Worm (Caenorhabditis elegans) whole organism, midembryonic: ENCODE data around the gene T13F3.8.

ENCODE experiments used
- T22C8.4 ChIP-seq: fragments of 200-800 bp; sonication (Bioruptor generic); IDR thresholded peaks from 2 replicates; pipeline ENCODE4 v1.3.6; 2022; ENCODE audit warnings: missing genetic modification characterization, missing compliant biosample characterization
- cog-1 ChIP-seq: sonication (generic microtip); optimal IDR thresholded peaks from 2 replicates; lab custom pipeline; 2016; ENCODE audit warnings: missing genetic modification characterization, missing compliant biosample characterization
- flt-1 ChIP-seq: fragments of 200-800 bp; sonication (Bioruptor generic); IDR thresholded peaks from 2 replicates; pipeline ENCODE4 v1.3.6; 2022; ENCODE audit warnings: missing genetic modification characterization, missing compliant biosample characterization
- klf-2 ChIP-seq: fragments of 200-800 bp; sonication (Bioruptor generic); conservative IDR thresholded peaks from 2 replicates; pipeline ENCODE4 v1.3.6; 2022; ENCODE audit warnings: missing genetic modification reagents, missing genetic modification characterization, missing compliant biosample characterization
- med-1 ChIP-seq: sonication (generic microtip); optimal IDR thresholded peaks from 2 replicates; lab custom pipeline; 2017; ENCODE audit warnings: missing genetic modification characterization, mild to moderate bottlenecking, missing compliant biosample characterization, antibody characterized with exemption, missing genetic modification reagents; ENCODE audit not compliant: insufficient read depth
- ref-1 ChIP-seq: fragments of 200-800 bp; sonication (Bioruptor generic); conservative IDR thresholded peaks from 2 replicates; pipeline ENCODE4 v1.3.6; 2022; ENCODE audit warnings: missing genetic modification reagents, missing genetic modification characterization, missing compliant biosample characterization
- tab-1 ChIP-seq: fragments of 200-800 bp; sonication (Bioruptor generic); IDR thresholded peaks from 2 replicates; pipeline ENCODE4 v1.3.6; 2022; ENCODE audit warnings: missing genetic modification characterization, missing compliant biosample characterization
- ztf-23 ChIP-seq: fragments of 200-800 bp; sonication (Bioruptor generic); IDR thresholded peaks from 2 replicates; pipeline ENCODE4 v1.3.6; 2022; ENCODE audit warnings: missing genetic modification reagents, missing genetic modification characterization, missing compliant biosample characterization
- ztf-29 ChIP-seq: fragments of 200-800 bp; sonication (Bioruptor generic); IDR thresholded peaks from 2 replicates; pipeline ENCODE4 v1.3.6; 2022; ENCODE audit warnings: missing genetic modification reagents, missing genetic modification characterization, missing compliant biosample characterization

T13F3.8 gene

ce11 chrV:16298669-16299068, 29.1 kb downstream of the T13F3.8 start, which contains the start of gene srbc-84:
Gene srbc-84 (plus strand): TSS chrV:16298969.
- no peak for TF ChIP-seq tab-1 (GFP tag; lab: Robert Waterston, UW)
- no peak for TF ChIP-seq ztf-29 (GFP tag; lab: Robert Waterston, UW)
- no peak for TF ChIP-seq T22C8.4 (GFP tag; lab: Robert Waterston, UW)
- TF ChIP-seq ztf-23 (GFP tag; lab: Robert Waterston, UW): no peak
- no peak for TF ChIP-seq cog-1 (tag; lab: Kevin White, UChicago)
- TF ChIP-seq flt-1 (GFP tag; lab: Robert Waterston, UW): no peak
- TF ChIP-seq ref-1: no peak
- TF ChIP-seq med-1: no peak
- no peak for TF ChIP-seq klf-2 (GFP tag; lab: Robert Waterston, UW)

DNA sequence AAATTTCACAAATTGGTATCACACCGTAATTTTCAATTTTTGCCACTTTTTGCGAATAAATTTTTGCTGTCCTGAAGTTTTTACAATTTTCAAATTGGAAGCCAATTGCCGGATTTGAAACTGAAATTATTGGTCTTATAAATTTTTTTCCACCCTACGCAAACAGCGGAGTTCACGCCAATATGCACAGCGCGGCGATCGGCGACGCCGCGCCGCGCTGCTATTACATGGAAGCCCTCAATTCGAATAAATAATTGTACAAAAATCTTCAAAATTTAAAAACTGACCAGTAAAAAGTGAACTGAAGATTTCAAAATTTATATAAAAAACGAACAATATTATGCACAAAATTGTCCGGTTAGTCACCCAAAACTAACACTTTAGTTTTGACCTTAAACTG, 30.2 kb downstream of the T13F3.8 start:
- TF ChIP-seq cog-1 (tag; lab: Kevin White, UChicago): no peak
- no peak for TF ChIP-seq klf-2 (GFP tag; lab: Robert Waterston, UW)
- TF ChIP-seq ztf-29 (GFP tag; lab: Robert Waterston, UW): no peak
- TF ChIP-seq ref-1: no peak
- TF ChIP-seq flt-1 (GFP tag; lab: Robert Waterston, UW): no peak
- no peak for TF ChIP-seq tab-1 (GFP tag; lab: Robert Waterston, UW)
- TF ChIP-seq med-1: no peak
- no peak for TF ChIP-seq T22C8.4 (GFP tag; lab: Robert Waterston, UW)
- no peak for TF ChIP-seq ztf-23 (GFP tag; lab: Robert Waterston, UW)

- TF ChIP-seq med-1 (no peak), cog-1 (tag; lab: Kevin White, UChicago) (no peak), ztf-29 (GFP tag; lab: Robert Waterston, UW) (no peak), klf-2 (GFP tag; lab: Robert Waterston, UW) (no peak), tab-1 (GFP tag; lab: Robert Waterston, UW) (no peak), T22C8.4 (GFP tag; lab: Robert Waterston, UW) (no peak), ref-1 (no peak)
These were observed 30.7 kb downstream of the T13F3.8 start, which contains the start of gene srbc-82 for ce11 chrV:16300276-16300675. Gene srbc-82 (plus strand): TSS chrV:16300576.

DNA sequence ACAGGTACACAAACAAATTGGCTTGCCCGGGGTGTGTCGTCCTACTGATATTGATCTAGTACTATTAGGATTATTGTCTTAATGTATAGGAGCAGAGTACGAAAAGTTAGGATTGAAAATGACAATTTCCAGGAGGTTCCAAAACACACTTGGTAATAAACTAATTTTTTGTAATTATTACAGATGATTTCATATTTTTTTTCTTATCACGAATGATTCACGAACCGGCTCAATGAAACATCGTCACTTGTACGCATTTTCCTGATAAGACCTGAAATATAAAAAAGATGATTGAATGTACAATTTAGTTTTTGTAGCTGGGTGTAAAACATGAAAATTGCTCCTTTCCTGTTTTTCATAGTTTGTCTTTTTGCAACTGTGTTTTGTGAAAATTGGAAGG, 32.8 kb downstream of the T13F3.8 start, which contains the start of the genes C31A11.13 and oac-6:
Gene C31A11.13 (minus strand): TSS at position 113 of the 400 bp plus-strand sequence.
Gene oac-6 (plus strand): TSS at position 279 of the 400 bp plus-strand sequence.
- no peak for TF ChIP-seq klf-2 (GFP tag; lab: Robert Waterston, UW)
- TF ChIP-seq ref-1: no peak
- TF ChIP-seq flt-1 (GFP tag; lab: Robert Waterston, UW): no peak
- TF ChIP-seq cog-1 (tag; lab: Kevin White, UChicago): no peak
- no peak for TF ChIP-seq med-1
- no peak for TF ChIP-seq T22C8.4 (GFP tag; lab: Robert Waterston, UW)
- TF ChIP-seq ztf-29 (GFP tag; lab: Robert Waterston, UW): no peak
- TF ChIP-seq ztf-23 (GFP tag; lab: Robert Waterston, UW): no peak
- TF ChIP-seq tab-1 (GFP tag; lab: Robert Waterston, UW): no peak

- TF ChIP-seq ztf-23 (GFP tag; lab: Robert Waterston, UW) (no peak), med-1 (no peak), cog-1 (tag; lab: Kevin White, UChicago) (no peak), ztf-29 (GFP tag; lab: Robert Waterston, UW) (no peak), flt-1 (GFP tag; lab: Robert Waterston, UW) (no peak), tab-1 (GFP tag; lab: Robert Waterston, UW) (no peak), klf-2 (GFP tag; lab: Robert Waterston, UW) (no peak), T22C8.4 (GFP tag; lab: Robert Waterston, UW) (no peak), ref-1 (no peak)
These were observed 37.7 kb downstream of the T13F3.8 start, which contains the start of gene srxa-7 for ce11 chrV:16307253-16307652. Gene srxa-7 (plus strand): TSS chrV:16307553.

ce11 chrV:16308343-16308742, 38.7 kb downstream of the T13F3.8 start:
- TF ChIP-seq cog-1 (tag; lab: Kevin White, UChicago) (no peak), ztf-29 (GFP tag; lab: Robert Waterston, UW) (no peak), klf-2 (GFP tag; lab: Robert Waterston, UW) (no peak), T22C8.4 (GFP tag; lab: Robert Waterston, UW) (no peak)

ce11 chrV:16309523-16309922, 39.9 kb downstream of the T13F3.8 start, which contains the start of gene oac-7:
Gene oac-7 (plus strand): TSS chrV:16309805.
- TF ChIP-seq T22C8.4 (GFP tag; lab: Robert Waterston, UW) (no peak), ref-1 (no peak), cog-1 (tag; lab: Kevin White, UChicago) (no peak), ztf-29 (GFP tag; lab: Robert Waterston, UW) (no peak), ztf-23 (GFP tag; lab: Robert Waterston, UW) (no peak)

- no peak for TF ChIP-seq ztf-29 (GFP tag; lab: Robert Waterston, UW)
- no peak for TF ChIP-seq med-1
- TF ChIP-seq ref-1: no peak
- TF ChIP-seq cog-1 (tag; lab: Kevin White, UChicago): no peak
- no peak for TF ChIP-seq T22C8.4 (GFP tag; lab: Robert Waterston, UW)
- TF ChIP-seq flt-1 (GFP tag; lab: Robert Waterston, UW): no peak
- no peak for TF ChIP-seq tab-1 (GFP tag; lab: Robert Waterston, UW)
- no peak for TF ChIP-seq klf-2 (GFP tag; lab: Robert Waterston, UW)
- no peak for TF ChIP-seq ztf-23 (GFP tag; lab: Robert Waterston, UW)
These were observed 45.4 kb downstream of the T13F3.8 start, which contains the start of gene str-214 for ce11 chrV:16315004-16315403. Gene str-214 (plus strand): TSS chrV:16315304.

DNA sequence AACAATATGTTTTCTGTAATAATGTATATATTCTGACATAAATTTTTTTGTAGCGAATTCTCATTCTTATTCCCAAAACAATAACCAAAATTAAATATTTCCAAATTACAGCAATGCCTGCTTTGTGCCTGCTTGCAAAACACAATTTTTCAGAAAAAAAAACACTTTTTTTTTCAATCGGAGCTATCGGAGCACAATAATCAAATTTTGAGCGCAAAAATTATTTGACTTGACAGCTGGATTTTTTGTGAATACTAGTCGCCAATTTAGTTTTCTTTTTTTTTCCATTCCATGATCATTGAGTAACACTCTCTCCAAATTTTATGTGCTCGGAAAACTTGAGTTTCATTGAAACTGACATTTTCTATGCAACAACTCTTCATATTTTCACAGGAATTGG, 47.6 kb downstream of the T13F3.8 start, which contains the start of gene srh-180:
Gene srh-180 (plus strand): TSS at position 301 of the 400 bp plus-strand sequence.
- TF ChIP-seq T22C8.4 (GFP tag; lab: Robert Waterston, UW): no peak
- TF ChIP-seq med-1: no peak
- TF ChIP-seq tab-1 (GFP tag; lab: Robert Waterston, UW): no peak
- TF ChIP-seq ref-1: no peak
- TF ChIP-seq ztf-29 (GFP tag; lab: Robert Waterston, UW): no peak
- TF ChIP-seq ztf-23 (GFP tag; lab: Robert Waterston, UW): no peak
- TF ChIP-seq cog-1 (tag; lab: Kevin White, UChicago): no peak
- TF ChIP-seq flt-1 (GFP tag; lab: Robert Waterston, UW): no peak
- no peak for TF ChIP-seq klf-2 (GFP tag; lab: Robert Waterston, UW)
